Worm (Caenorhabditis elegans) whole organism, L4/young adult: ENCODE data around the gene mlk-1.

Source experiments
- W03F9.2 ChIP-seq: fragments of 150-350 bp; optimal IDR thresholded peaks from 2 replicates; lab custom pipeline; 2014; ENCODE audit warnings: missing biosample characterization, missing genetic modification characterization
- dao-5 ChIP-seq: sonication (generic microtip); optimal IDR thresholded peaks from 2 replicates; lab custom pipeline; 2016; ENCODE audit warnings: missing genotype, missing genetic modification characterization, moderate library complexity, missing compliant biosample characterization
- him-1 ChIP-seq: sonication (generic microtip); optimal IDR thresholded peaks from 2 replicates; lab custom pipeline; 2016; ENCODE audit warnings: missing genotype, missing genetic modification reagents, missing genetic modification characterization, missing compliant biosample characterization

The mlk-1 gene

ce11 chrV:5064761-5065421 is at the start of gene mlk-1:
Gene mlk-1, minus strand, starts transcription at chrV:5064811.
- TF ChIP-seq him-1 (peak; percentile 37), W03F9.2 (tag; lab: Kevin White, UChicago) (no peak)

ce11 chrV:5113654-5114053 is 49.0 kb upstream of the mlk-1 start, which contains the start of gene C04F5.8:
Gene C04F5.8, minus strand, starts transcription at chrV:5113754.
- TF ChIP-seq dao-5 (tag; lab: Kevin White, UChicago) (no peak), him-1 (no peak), W03F9.2 (tag; lab: Kevin White, UChicago) (no peak)

- TF ChIP-seq dao-5 (tag; lab: Kevin White, UChicago) (no peak), him-1 (no peak), W03F9.2 (tag; lab: Kevin White, UChicago) (no peak)
Observed at ce11 chrV:5110684-5111083, 46.1 kb upstream of the mlk-1 start, which contains the start of gene ugt-63. Gene ugt-63, minus strand, starts transcription at chrV:5110772.

ce11 chrV:5107816-5108215 is 43.2 kb upstream of the mlk-1 start, which contains the start of gene srab-3:
Gene srab-3, minus strand, starts transcription at chrV:5107916.
- TF ChIP-seq dao-5 (tag; lab: Kevin White, UChicago), result no peak
- TF ChIP-seq W03F9.2 (tag; lab: Kevin White, UChicago), result no peak
- no peak for TF ChIP-seq him-1

- TF ChIP-seq him-1, result no peak
- no peak for TF ChIP-seq dao-5 (tag; lab: Kevin White, UChicago)
- TF ChIP-seq W03F9.2 (tag; lab: Kevin White, UChicago), result no peak
Observed at ce11 chrV:5104934-5105333, 40.3 kb upstream of the mlk-1 start, which contains the start of gene srab-2. Gene srab-2, minus strand, starts transcription at chrV:5105034.

- TF ChIP-seq him-1 (no peak), W03F9.2 (tag; lab: Kevin White, UChicago) (no peak)
Observed at ce11 chrV:5102017-5102416, 37.4 kb upstream of the mlk-1 start, which contains the start of gene srab-1. Gene srab-1, minus strand, starts transcription at chrV:5102117.

- TF ChIP-seq dao-5 (tag; lab: Kevin White, UChicago), result no peak
Observed at ce11 chrV:5098925-5099324, 34.3 kb upstream of the mlk-1 start, which contains the start of gene unc-46. Gene unc-46, minus strand, starts transcription at chrV:5099025.

- TF ChIP-seq him-1, result no peak
- no peak for TF ChIP-seq dao-5 (tag; lab: Kevin White, UChicago)
- TF ChIP-seq W03F9.2 (tag; lab: Kevin White, UChicago), result no peak
Observed at ce11 chrV:5097035-5097434, 32.4 kb upstream of the mlk-1 start, which contains the start of gene C04F5.2. Gene C04F5.2, minus strand, starts transcription at chrV:5097135.

ce11 chrV:5090386-5090785 is 25.8 kb upstream of the mlk-1 start:
- TF ChIP-seq him-1 (no peak), W03F9.2 (tag; lab: Kevin White, UChicago) (no peak)

- TF ChIP-seq him-1, result no peak
- no peak for TF ChIP-seq dao-5 (tag; lab: Kevin White, UChicago)
- no peak for TF ChIP-seq W03F9.2 (tag; lab: Kevin White, UChicago)
Observed at ce11 chrV:5089497-5090134, 25.0 kb upstream of the mlk-1 start, which contains the start of gene glb-32. Gene glb-32, minus strand, starts transcription at chrV:5089547.

- no peak for TF ChIP-seq him-1
- no peak for TF ChIP-seq W03F9.2 (tag; lab: Kevin White, UChicago)
- TF ChIP-seq dao-5 (tag; lab: Kevin White, UChicago), result no peak
Observed at ce11 chrV:5088311-5088710, 23.7 kb upstream of the mlk-1 start.

- no peak for TF ChIP-seq W03F9.2 (tag; lab: Kevin White, UChicago)
- TF ChIP-seq dao-5 (tag; lab: Kevin White, UChicago), result no peak
- no peak for TF ChIP-seq him-1
Observed at ce11 chrV:5086919-5087404, 22.4 kb upstream of the mlk-1 start, which contains the start of gene Y58A7A.5. Gene Y58A7A.5, minus strand, starts transcription at chrV:5086969.

ce11 chrV:5084957-5085465 is 20.4 kb upstream of the mlk-1 start, which contains the start of gene Y58A7A.4:
Gene Y58A7A.4, minus strand, starts transcription at chrV:5085007.
- TF ChIP-seq him-1 (no peak), dao-5 (tag; lab: Kevin White, UChicago) (no peak), W03F9.2 (tag; lab: Kevin White, UChicago) (no peak)

- TF ChIP-seq him-1 (no peak), W03F9.2 (tag; lab: Kevin White, UChicago) (peak; percentile 68)
Observed at ce11 chrV:5080853-5081338, 16.3 kb upstream of the mlk-1 start, which contains the start of gene Y58A7A.3. Gene Y58A7A.3, minus strand, starts transcription at chrV:5080903.
